Fruit fly (Drosophila melanogaster) whole organism: Measurements from ENCODE around the gene mRpS21.

Source experiments
- CG8478 ChIP-seq: fragments of >200 bp; optimal IDR thresholded peaks from 2 replicates; lab custom pipeline; 2018; ENCODE audit warnings: inconsistent platforms
- EcR ChIP-seq, 2 experiments: fragments of >200 bp; optimal IDR thresholded peaks; 2 replicates each; lab custom pipeline; 2017; ENCODE audit warnings: missing biosample characterization in 2 of 2, missing genetic modification characterization in 2 of 2, missing genetic modification reagents in 2 of 2
- pan ChIP-seq: fragments of >200 bp; optimal IDR thresholded peaks from 2 replicates; lab custom pipeline; 2017
- psq ChIP-seq: fragments of >200 bp; optimal IDR thresholded peaks from 2 replicates; lab custom pipeline; 2017
- usp ChIP-seq: fragments of >200 bp; optimal IDR thresholded peaks from 2 replicates; lab custom pipeline; 2017; ENCODE audit warnings: missing biosample characterization, missing genetic modification characterization, mixed read lengths

DNA sequence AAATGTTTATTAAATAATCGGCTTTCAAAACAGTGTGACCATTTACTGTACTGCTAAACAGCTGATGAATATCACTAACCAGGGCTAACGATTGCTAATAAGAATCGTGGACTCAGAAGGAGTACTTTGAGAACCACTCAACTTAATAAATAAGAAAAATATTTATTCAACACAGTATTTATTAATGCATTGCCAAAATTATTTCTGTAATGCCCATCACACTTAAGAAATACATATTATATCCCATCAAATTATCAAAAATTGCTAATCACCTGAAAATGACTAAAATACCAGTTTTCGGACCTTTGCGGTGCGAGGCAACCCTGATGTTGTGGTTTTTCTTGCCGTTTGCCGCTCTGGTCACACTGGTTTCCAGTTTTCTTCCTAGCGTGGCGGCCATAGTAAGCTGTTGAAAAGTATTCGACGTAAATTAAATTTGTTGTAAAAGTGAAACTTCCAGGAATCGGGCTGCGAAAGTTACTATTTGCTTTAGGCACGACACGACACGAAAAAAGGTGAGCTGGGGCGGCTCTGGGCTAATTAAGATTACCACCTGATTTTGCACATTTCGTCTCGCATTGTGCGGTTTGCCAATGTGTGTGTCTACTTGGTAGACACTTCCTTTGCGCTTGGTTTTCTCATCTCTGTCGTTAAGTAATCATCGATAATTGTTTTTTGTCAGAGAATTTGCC lies at the start of gene mRpS21, which contains the start of gene Droj2:
- TF ChIP-seq pan (no peak), EcR (GFP tag; optimal IDR thresholded peaks at IDR 0.05; lab: Kevin White, UChicago) (no peak), CG8478 (lab: Kevin White, UChicago) (no peak), usp (GFP tag; lab: Kevin White, UChicago) (no peak), psq (no peak)
